Fruit fly (Drosophila melanogaster) S2 (cell line): Measurements from ENCODE around the gene CG14074.

Experiments used
- CG8478 ChIP-seq: fragments of >200 bp; optimal IDR thresholded peaks from 2 replicates; lab custom pipeline; 2018
- CTCF ChIP-seq, 2 experiments: fragments of >200 bp; optimal IDR thresholded peaks; 2 replicates each; lab custom pipeline; 2018

- TF ChIP-seq CTCF (optimal IDR thresholded peaks at IDR 0.05; lab: Kevin White, UChicago) = no peak
- no peak for TF ChIP-seq CG8478
These were observed 46.0 kb upstream of the CG14074 start for dm6 chr3L:18819887-18820637.
